Worm (Caenorhabditis elegans): ENCODE data around the gene fbxb-55.

ce11 chrIV:4099773-4100172 is 31.2 kb downstream of the fbxb-55 start:
- TF ChIP-seq him-1 (tag; optimal IDR thresholded peaks at IDR 0.05) (no peak), W03F9.2 (tag; optimal IDR thresholded peaks at IDR 0.05) (no peak)

Data from whole organism, L4/young adult.